Fruit fly (Drosophila melanogaster) whole organism, adult: ENCODE measurements around the gene CG15638.

Experiments used
- CG33017 ChIP-seq: fragments of 200-800 bp; sonication (Bioruptor generic); optimal IDR thresholded peaks from 2 replicates; lab custom pipeline; 2018; ENCODE audit warnings: missing biosample characterization, mild to moderate bottlenecking, missing genetic modification characterization, moderate library complexity
- CG7045 ChIP-seq: fragments of 200-800 bp; sonication (Bioruptor generic); optimal IDR thresholded peaks from 2 replicates; lab custom pipeline; 2017; ENCODE audit warnings: missing biosample characterization, mild to moderate bottlenecking, missing genetic modification characterization
- CG7101 ChIP-seq: fragments of 200-800 bp; sonication (Bioruptor generic); optimal IDR thresholded peaks from 2 replicates; lab custom pipeline; 2018; ENCODE audit warnings: missing biosample characterization, mild to moderate bottlenecking, missing genetic modification characterization, moderate library complexity
- kay ChIP-seq: fragments of 200-800 bp; sonication (Bioruptor generic); peaks from one replicate; lab custom pipeline; 2016; ENCODE audit warnings: missing biosample characterization, missing genetic modification characterization, borderline replicate concordance
- ovo ChIP-seq: fragments of 200-800 bp; sonication (Bioruptor generic); optimal IDR thresholded peaks from 2 replicates; lab custom pipeline; 2016; ENCODE audit warnings: missing biosample characterization, missing genetic modification characterization

dm6 chr2L:13512182-13513032 lies 23.2 kb downstream of the CG15638 start:
- peak; percentile 23 for TF ChIP-seq CG7045 (GFP tag; lab: Kevin White, UChicago)
- TF ChIP-seq CG7101, result peak; percentile 62
- peak; percentile 71 for TF ChIP-seq CG33017 (tag; lab: Kevin White, UChicago)
- peak; percentile 99 for TF ChIP-seq ovo (GFP tag; lab: Kevin White, UChicago)
- peak; percentile 94 for TF ChIP-seq kay (GFP tag; lab: Kevin White, UChicago)
